Worm (Caenorhabditis elegans): ENCODE results near the gene M163.9.

- TF ChIP-seq ref-2 (tag; optimal IDR thresholded peaks at IDR 0.05) (no peak), pros-1 (tag; optimal IDR thresholded peaks at IDR 0.05) (no peak), dve-1 (tag; optimal IDR thresholded peaks at IDR 0.05) (no peak), pha-2 (tag; optimal IDR thresholded peaks at IDR 0.05) (no peak), ama-1 (optimal IDR thresholded peaks at IDR 0.05) (no peak)
Observed at ce11 chrX:14465593-14465992, 3.8 kb upstream of the M163.9 start, which contains the start of gene M163.22.

Data from whole organism, late embryonic.